Worm (Caenorhabditis elegans): ENCODE data around the gene F56A8.9.

DNA sequence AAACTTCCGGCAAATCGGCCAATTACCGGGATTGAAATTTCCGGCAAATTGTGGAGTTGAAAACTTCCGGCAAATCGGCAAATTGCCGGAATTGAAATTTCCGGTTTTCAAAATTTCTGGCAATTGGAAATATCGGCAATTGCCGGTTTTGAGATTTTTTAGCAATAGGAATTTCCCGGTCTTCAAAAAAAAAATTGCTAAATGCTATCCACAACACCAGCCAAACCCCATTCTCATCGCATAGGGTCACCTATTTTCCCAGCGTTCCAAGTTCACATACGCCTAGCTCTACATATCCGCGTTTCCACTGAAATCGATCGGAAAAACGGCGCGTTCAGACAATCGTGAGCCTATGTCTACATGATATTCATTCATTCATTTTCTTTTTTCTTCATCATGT, 30.9 kb downstream of the F56A8.9 start, which contains the start of gene F56A8.8:
- TF ChIP-seq nfya-2 (GFP tag; IDR thresholded peaks at IDR 0.05) (no peak), dox-1 (GFP tag; IDR thresholded peaks at IDR 0.05) (no peak), hlh-12 (tag; optimal IDR thresholded peaks at IDR 0.05) (no peak), ztf-25 (GFP tag; IDR thresholded peaks at IDR 0.05) (no peak), attf-6 (GFP tag; IDR thresholded peaks at IDR 0.05) (no peak), snpc-1.3 (tag; optimal IDR thresholded peaks at IDR 0.05; ENCODE audit: insufficient read depth) (no peak), athp-1 (tag; optimal IDR thresholded peaks at IDR 0.05) (no peak), sea-2 (GFP tag; IDR thresholded peaks at IDR 0.05) (no peak), madf-3 (GFP tag; IDR thresholded peaks at IDR 0.05) (no peak), xnd-1 (tag; optimal IDR thresholded peaks at IDR 0.05) (no peak)

All from whole organism, young adult.